Fruit fly (Drosophila melanogaster): ENCODE measurements around the gene AP-2mu.

DNA sequence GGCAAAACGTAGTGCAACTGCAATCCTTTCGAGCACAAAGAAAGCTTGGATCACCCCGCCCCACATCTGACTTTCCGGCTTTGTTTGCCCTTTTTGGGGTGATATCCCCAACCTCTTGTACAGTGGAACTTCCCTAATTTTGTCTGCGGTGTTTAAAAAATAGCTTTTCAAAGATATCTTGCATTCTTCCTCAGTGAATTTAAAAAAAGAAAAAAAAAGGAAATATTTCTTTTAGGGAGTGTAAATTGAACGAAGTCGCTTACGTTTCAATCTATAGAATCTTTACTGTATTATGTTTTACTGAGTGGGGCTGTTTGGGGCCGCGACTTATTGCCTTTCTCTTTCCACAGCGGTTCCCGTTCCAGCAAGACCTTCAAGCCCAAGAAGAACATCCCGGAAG is 40.6 kb upstream of the AP-2mu start:
- TF ChIP-seq Myc (optimal IDR thresholded peaks at IDR 0.05) (no peak), ttk (optimal IDR thresholded peaks at IDR 0.05) (no peak), psq (optimal IDR thresholded peaks at IDR 0.05) (no peak)
